Worm (Caenorhabditis elegans) whole organism, early embryonic: ENCODE measurements around the gene cfap-20.

Experiments used
- B0310.2 ChIP-seq: sonication (generic microtip); optimal IDR thresholded peaks from 2 replicates; lab custom pipeline; 2016; ENCODE audit warnings: mild to moderate bottlenecking, missing genetic modification characterization, missing compliant biosample characterization
- F13C5.2 ChIP-seq: sonication (generic microtip); optimal IDR thresholded peaks from 2 replicates; lab custom pipeline; 2017; ENCODE audit warnings: mild to moderate bottlenecking, missing genetic modification characterization, inconsistent platforms, missing compliant biosample characterization
- aly-1 ChIP-seq: sonication (generic microtip); optimal IDR thresholded peaks from 2 replicates; lab custom pipeline; 2016; ENCODE audit warnings: missing genetic modification characterization, missing compliant biosample characterization
- ama-1 ChIP-seq: fragments of 150-350 bp; optimal IDR thresholded peaks from 2 replicates; lab custom pipeline; 2014
- ceh-13 ChIP-seq: fragments of 200-800 bp; sonication (Bioruptor generic); optimal IDR thresholded peaks from 2 replicates; lab custom pipeline; 2018; ENCODE audit warnings: mild to moderate bottlenecking, missing genetic modification characterization, missing compliant biosample characterization
- ceh-36 ChIP-seq: sonication (generic microtip); optimal IDR thresholded peaks from 2 replicates; lab custom pipeline; 2016; ENCODE audit warnings: missing genetic modification characterization, inconsistent platforms, missing compliant biosample characterization
- ets-7 ChIP-seq: sonication (generic microtip); optimal IDR thresholded peaks from 2 replicates; lab custom pipeline; 2016; ENCODE audit warnings: missing genotype, missing genetic modification characterization, missing compliant biosample characterization
- flt-1 ChIP-seq: fragments of 200-800 bp; sonication (Bioruptor generic); IDR thresholded peaks from 2 replicates; pipeline ENCODE4 v1.3.6; 2022; ENCODE audit warnings: missing genetic modification characterization, missing compliant biosample characterization
- hmbx-1 ChIP-seq: sonication (generic microtip); optimal IDR thresholded peaks from 2 replicates; lab custom pipeline; 2016; ENCODE audit warnings: mild to moderate bottlenecking, missing genetic modification characterization, missing compliant biosample characterization
- hmg-4 ChIP-seq: fragments of 200-800 bp; sonication (Bioruptor generic); optimal IDR thresholded peaks from 2 replicates; lab custom pipeline; 2018; ENCODE audit warnings: mild to moderate bottlenecking, missing genetic modification characterization, missing compliant biosample characterization
- hnd-1 ChIP-seq: sonication (generic microtip); optimal IDR thresholded peaks from 2 replicates; lab custom pipeline; 2016; ENCODE audit warnings: missing genetic modification characterization, missing compliant biosample characterization
- pes-1 ChIP-seq: fragments of 200-800 bp; sonication (Bioruptor generic); IDR thresholded peaks from 2 replicates; pipeline ENCODE4 v1.3.6; 2022; ENCODE audit warnings: missing genetic modification reagents, missing genetic modification characterization, missing compliant biosample characterization
- scrt-1 ChIP-seq: fragments of 200-800 bp; sonication (Bioruptor generic); IDR thresholded peaks from 2 replicates; pipeline ENCODE4 v1.3.6; 2022; ENCODE audit warnings: missing genetic modification characterization, missing compliant biosample characterization
- sea-1 ChIP-seq: fragments of 200-800 bp; sonication (Bioruptor generic); conservative IDR thresholded peaks from 2 replicates; pipeline ENCODE4 v1.3.6; 2022; ENCODE audit warnings: missing genetic modification characterization, missing compliant biosample characterization
- tbx-11 ChIP-seq: fragments of 200-800 bp; sonication (Bioruptor generic); IDR thresholded peaks from 2 replicates; pipeline ENCODE4 v1.3.6; 2022; ENCODE audit warnings: missing genetic modification characterization, missing compliant biosample characterization
- tbx-37 ChIP-seq: fragments of 200-800 bp; sonication (Bioruptor generic); conservative IDR thresholded peaks from 2 replicates; pipeline ENCODE4 v1.3.6; 2022; ENCODE audit warnings: missing genetic modification reagents, missing genetic modification characterization, missing compliant biosample characterization
- tra-4 ChIP-seq: sonication (generic microtip); optimal IDR thresholded peaks from 2 replicates; lab custom pipeline; 2017; ENCODE audit warnings: missing genetic modification characterization, missing compliant biosample characterization

Gene cfap-20

ce11 chrIII:3541539-3541938 is 4.2 kb upstream of the cfap-20 start, which contains the start of gene ben-1:
Gene ben-1 (minus strand): TSS chrIII:3541639.
- TF ChIP-seq pes-1 (GFP tag; lab: Robert Waterston, UW) (no peak), tra-4 (no peak), sea-1 (GFP tag; lab: Robert Waterston, UW) (no peak), hmbx-1 (no peak), aly-1 (tag; lab: Kevin White, UChicago) (no peak), scrt-1 (no peak), tbx-11 (GFP tag; lab: Robert Waterston, UW) (no peak), tbx-37 (GFP tag; lab: Robert Waterston, UW) (no peak), B0310.2 (tag; lab: Kevin White, UChicago) (no peak), F13C5.2 (no peak), ceh-36 (no peak), ets-7 (tag; lab: Kevin White, UChicago) (no peak), flt-1 (GFP tag; lab: Robert Waterston, UW) (no peak)

- TF ChIP-seq B0310.2 (tag; lab: Kevin White, UChicago) = no peak
- no peak for TF ChIP-seq ama-1 (lab: Kevin White, UChicago)
- TF ChIP-seq tbx-11 (GFP tag; lab: Robert Waterston, UW) = no peak
- no peak for TF ChIP-seq hnd-1 (tag; lab: Kevin White, UChicago)
- TF ChIP-seq ceh-13 (GFP tag; lab: Kevin White, UChicago) = no peak
- TF ChIP-seq pes-1 (GFP tag; lab: Robert Waterston, UW) = no peak
- no peak for TF ChIP-seq ceh-36
- TF ChIP-seq aly-1 (tag; lab: Kevin White, UChicago) = no peak
- TF ChIP-seq sea-1 (GFP tag; lab: Robert Waterston, UW) = no peak
- no peak for TF ChIP-seq tra-4
- TF ChIP-seq tbx-37 (GFP tag; lab: Robert Waterston, UW) = no peak
- TF ChIP-seq hmbx-1 = no peak
- no peak for TF ChIP-seq ets-7 (tag; lab: Kevin White, UChicago)
- no peak for TF ChIP-seq scrt-1
These were observed 3.8 kb upstream of the cfap-20 start for ce11 chrIII:3541093-3541492.

ce11 chrIII:3540424-3540823 is 3.1 kb upstream of the cfap-20 start:
- TF ChIP-seq scrt-1 = no peak
- TF ChIP-seq pes-1 (GFP tag; lab: Robert Waterston, UW) = peak; percentile 70
- 0 out of 2 replicates have a peak, but pooled peaks have one; percentile 24 for TF ChIP-seq tbx-37 (GFP tag; lab: Robert Waterston, UW)

- no peak for TF ChIP-seq F13C5.2
- no peak for TF ChIP-seq flt-1 (GFP tag; lab: Robert Waterston, UW)
- no peak for TF ChIP-seq tbx-37 (GFP tag; lab: Robert Waterston, UW)
- TF ChIP-seq pes-1 (GFP tag; lab: Robert Waterston, UW) = no peak
- no peak for TF ChIP-seq tra-4
- no peak for TF ChIP-seq B0310.2 (tag; lab: Kevin White, UChicago)
- no peak for TF ChIP-seq hmbx-1
- no peak for TF ChIP-seq scrt-1
- no peak for TF ChIP-seq hmg-4 (GFP tag; lab: Kevin White, UChicago)
- no peak for TF ChIP-seq ceh-36
- no peak for TF ChIP-seq hnd-1 (tag; lab: Kevin White, UChicago)
- no peak for TF ChIP-seq ama-1 (lab: Kevin White, UChicago)
- TF ChIP-seq aly-1 (tag; lab: Kevin White, UChicago) = no peak
- no peak for TF ChIP-seq ceh-13 (GFP tag; lab: Kevin White, UChicago)
- TF ChIP-seq tbx-11 (GFP tag; lab: Robert Waterston, UW) = no peak
- TF ChIP-seq ets-7 (tag; lab: Kevin White, UChicago) = no peak
These were observed 2.2 kb upstream of the cfap-20 start for ce11 chrIII:3539499-3539898.

ce11 chrIII:3534185-3534584 is 3.1 kb downstream of the cfap-20 start:
- TF ChIP-seq flt-1 (GFP tag; lab: Robert Waterston, UW) (no peak), aly-1 (tag; lab: Kevin White, UChicago) (no peak)

- TF ChIP-seq F13C5.2 (no peak), tbx-11 (GFP tag; lab: Robert Waterston, UW) (no peak), tra-4 (no peak), B0310.2 (tag; lab: Kevin White, UChicago) (no peak), scrt-1 (no peak), ets-7 (tag; lab: Kevin White, UChicago) (no peak), flt-1 (GFP tag; lab: Robert Waterston, UW) (no peak), hnd-1 (tag; lab: Kevin White, UChicago) (no peak), ama-1 (lab: Kevin White, UChicago) (no peak), tbx-37 (GFP tag; lab: Robert Waterston, UW) (no peak), pes-1 (GFP tag; lab: Robert Waterston, UW) (no peak), hmbx-1 (no peak)
These were observed 5.3 kb downstream of the cfap-20 start for ce11 chrIII:3532035-3532434.

- no peak for TF ChIP-seq F13C5.2
- TF ChIP-seq tbx-11 (GFP tag; lab: Robert Waterston, UW) = no peak
- TF ChIP-seq ceh-13 (GFP tag; lab: Kevin White, UChicago) = no peak
- no peak for TF ChIP-seq flt-1 (GFP tag; lab: Robert Waterston, UW)
These were observed 7.5 kb downstream of the cfap-20 start, which contains the start of gene pitp-1 for ce11 chrIII:3529744-3530208. Gene pitp-1 (minus strand): TSS chrIII:3529794.

ce11 chrIII:3528342-3528741 is 9.0 kb downstream of the cfap-20 start, which contains the start of gene rpl-37:
Gene rpl-37 (plus strand): TSS chrIII:3528642.
- TF ChIP-seq hmbx-1 (no peak), ceh-36 (no peak), hnd-1 (tag; lab: Kevin White, UChicago) (no peak), flt-1 (GFP tag; lab: Robert Waterston, UW) (no peak), ets-7 (tag; lab: Kevin White, UChicago) (no peak), sea-1 (GFP tag; lab: Robert Waterston, UW) (no peak), tra-4 (no peak), ceh-13 (GFP tag; lab: Kevin White, UChicago) (no peak), scrt-1 (no peak), tbx-37 (GFP tag; lab: Robert Waterston, UW) (no peak), hmg-4 (GFP tag; lab: Kevin White, UChicago) (no peak), aly-1 (tag; lab: Kevin White, UChicago) (no peak), tbx-11 (GFP tag; lab: Robert Waterston, UW) (no peak), ama-1 (lab: Kevin White, UChicago) (no peak), pes-1 (GFP tag; lab: Robert Waterston, UW) (no peak), F13C5.2 (no peak), B0310.2 (tag; lab: Kevin White, UChicago) (no peak)
